Worm (Caenorhabditis elegans) whole organism, L1 larva: Measurements from ENCODE around the gene T27A8.3.
"Not testable (repeated sequence)": the region's sequence is repeated elsewhere in the genome, so short reads cannot be mapped to it uniquely, and the experiment has no call there.

Experiments
- F16B12.6 ChIP-seq: fragments of 150-350 bp; optimal IDR thresholded peaks from 2 replicates; lab custom pipeline; 2014; ENCODE audit warnings: missing biosample characterization, missing genetic modification characterization
- Y116A8C.19 ChIP-seq: sonication (generic microtip); optimal IDR thresholded peaks from 2 replicates; lab custom pipeline; 2016; ENCODE audit warnings: missing compliant biosample characterization, missing genetic modification characterization, borderline replicate concordance
- alr-1 ChIP-seq: fragments of 200-800 bp; sonication (Bioruptor generic); optimal IDR thresholded peaks from 2 replicates; lab custom pipeline; 2018; ENCODE audit warnings: borderline replicate concordance, mild to moderate bottlenecking, missing genetic modification characterization, missing compliant biosample characterization
- aly-2 ChIP-seq: fragments of 150-350 bp; optimal IDR thresholded peaks from 2 replicates; lab custom pipeline; 2014; ENCODE audit warnings: missing biosample characterization, missing genetic modification characterization
- ama-1 ChIP-seq: fragments of 150-350 bp; optimal IDR thresholded peaks from 2 replicates; lab custom pipeline; 2014
- blmp-1 ChIP-seq: fragments of 150-350 bp; optimal IDR thresholded peaks from 2 replicates; lab custom pipeline; 2014; ENCODE audit warnings: missing biosample characterization, missing genetic modification characterization
- ceh-8 ChIP-seq: fragments of 200-800 bp; sonication (Bioruptor generic); optimal IDR thresholded peaks from 2 replicates; lab custom pipeline; 2018; ENCODE audit warnings: mild to moderate bottlenecking, missing genetic modification characterization, moderate library complexity, missing compliant biosample characterization
- ceh-82 ChIP-seq, 3 experiments: fragments of 150-350 bp in 1 of 3; sonication (generic microtip) in 2 of 3; optimal IDR thresholded peaks; 2 replicates each; lab custom pipeline; 2014 to 2017; ENCODE audit warnings: missing biosample characterization in 3 of 3, missing genetic modification characterization in 3 of 3
- ceh-88 ChIP-seq: fragments of 200-800 bp; sonication (Bioruptor generic); IDR thresholded peaks from 2 replicates; pipeline ENCODE4 v1.3.6; 2022; ENCODE audit warnings: missing genetic modification characterization, missing compliant biosample characterization
- ceh-90 ChIP-seq: sonication (generic microtip); optimal IDR thresholded peaks from 2 replicates; lab custom pipeline; 2016; ENCODE audit warnings: missing genetic modification characterization, missing compliant biosample characterization
- ces-1 ChIP-seq: fragments of 150-350 bp; optimal IDR thresholded peaks from 2 replicates; lab custom pipeline; 2014; ENCODE audit warnings: missing biosample characterization, missing genetic modification reagents, missing genetic modification characterization
- dpl-1 ChIP-seq, 3 experiments: fragments of 150-350 bp in 2 of 3; sonication (generic microtip) in 1 of 3; optimal IDR thresholded peaks; 2 replicates each; lab custom pipeline; 2014 to 2017; ENCODE audit warnings: missing biosample characterization in 3 of 3, missing genetic modification characterization in 3 of 3, missing genetic modification reagents in 3 of 3
- dsc-1 ChIP-seq: sonication (generic microtip); optimal IDR thresholded peaks from 2 replicates; lab custom pipeline; 2016; ENCODE audit warnings: mild to moderate bottlenecking, missing genetic modification characterization, missing compliant biosample characterization
- egl-13 ChIP-seq: sonication (generic microtip); optimal IDR thresholded peaks from 2 replicates; lab custom pipeline; 2016; ENCODE audit warnings: missing genotype, missing genetic modification reagents, missing genetic modification characterization, missing compliant biosample characterization
- egl-27 ChIP-seq, 2 experiments: fragments of 150-350 bp in 1 of 2; sonication (generic microtip); optimal IDR thresholded peaks; 3 replicates each; lab custom pipeline; 2017 to 2018; ENCODE audit warnings: missing biosample characterization in 2 of 2, missing genetic modification characterization in 2 of 2, missing genetic modification reagents in 2 of 2
- elt-3 ChIP-seq, 6 experiments: fragments of 150-350 bp in 1 of 6; sonication (generic microtip); optimal IDR thresholded peaks; 2 replicates each; lab custom pipeline; 2017 to 2018; ENCODE audit warnings: missing biosample characterization in 6 of 6, missing genetic modification characterization in 6 of 6, inconsistent platforms in 1 of 6
- fkh-10 ChIP-seq: sonication (generic microtip); optimal IDR thresholded peaks from 2 replicates; lab custom pipeline; 2017; ENCODE audit warnings: missing biosample characterization, missing genetic modification reagents, missing genetic modification characterization
- hlh-17 ChIP-seq: fragments of 200-800 bp; sonication (Bioruptor generic); optimal IDR thresholded peaks from 2 replicates; lab custom pipeline; 2018; ENCODE audit warnings: missing genetic modification characterization, mild to moderate bottlenecking, missing compliant biosample characterization, moderate library complexity, borderline replicate concordance
- hpl-2 ChIP-seq: fragments of 150-350 bp; optimal IDR thresholded peaks from 2 replicates; lab custom pipeline; 2014; ENCODE audit warnings: missing biosample characterization, missing genetic modification reagents, missing genetic modification characterization
- irx-1 ChIP-seq: sonication (generic microtip); optimal IDR thresholded peaks from 2 replicates; lab custom pipeline; 2016; ENCODE audit warnings: missing genetic modification characterization, missing compliant biosample characterization
- lin-13 ChIP-seq: fragments of 150-350 bp; optimal IDR thresholded peaks from 2 replicates; lab custom pipeline; 2014; ENCODE audit warnings: missing biosample characterization, missing genetic modification reagents, missing genetic modification characterization
- lin-15B ChIP-seq: fragments of 150-350 bp; sonication (generic microtip); optimal IDR thresholded peaks from 3 replicates; lab custom pipeline; 2014; ENCODE audit warnings: missing biosample characterization, missing genetic modification characterization
- lin-35 ChIP-seq, 2 experiments: fragments of 150-350 bp; optimal IDR thresholded peaks; 2 replicates each; lab custom pipeline; 2014; ENCODE audit warnings: missing biosample characterization in 2 of 2, missing genetic modification characterization in 2 of 2, missing genetic modification reagents in 2 of 2
- lir-3 ChIP-seq: sonication (generic microtip); optimal IDR thresholded peaks from 2 replicates; lab custom pipeline; 2016; ENCODE audit warnings: mild to moderate bottlenecking, missing genetic modification characterization, moderate library complexity, missing compliant biosample characterization; ENCODE audit not compliant: poor library complexity
- lsy-2 ChIP-seq, 2 experiments: fragments of 150-350 bp; optimal IDR thresholded peaks; 2 replicates each; lab custom pipeline; 2014; ENCODE audit warnings: missing biosample characterization in 2 of 2, missing genetic modification characterization in 2 of 2
- mdl-1 ChIP-seq, 2 experiments: fragments of 150-350 bp; optimal IDR thresholded peaks; 2 replicates each; lab custom pipeline; 2014 to 2017; ENCODE audit warnings: missing biosample characterization in 2 of 2, missing genetic modification characterization in 2 of 2, inconsistent platforms in 1 of 2
- mef-2 ChIP-seq: fragments of 150-350 bp; optimal IDR thresholded peaks from 2 replicates; lab custom pipeline; 2014; ENCODE audit warnings: missing biosample characterization, missing genetic modification characterization
- mep-1 ChIP-seq: fragments of 150-350 bp; optimal IDR thresholded peaks from 2 replicates; lab custom pipeline; 2014; ENCODE audit warnings: missing biosample characterization, missing genetic modification characterization
- nhr-11 ChIP-seq: fragments of 150-350 bp; optimal IDR thresholded peaks from 2 replicates; lab custom pipeline; 2014; ENCODE audit warnings: missing biosample characterization, missing genetic modification characterization
- nhr-19 ChIP-seq: fragments of 200-800 bp; sonication (Bioruptor generic); conservative IDR thresholded peaks from 2 replicates; pipeline ENCODE4 v1.3.6; 2022; ENCODE audit warnings: missing genetic modification characterization, missing compliant biosample characterization
- nhr-20 ChIP-seq: sonication (generic microtip); optimal IDR thresholded peaks from 2 replicates; lab custom pipeline; 2016; ENCODE audit warnings: mild to moderate bottlenecking, missing genetic modification characterization, missing compliant biosample characterization
- nhr-77 ChIP-seq: fragments of 150-350 bp; optimal IDR thresholded peaks from 2 replicates; lab custom pipeline; 2014; ENCODE audit warnings: missing biosample characterization, missing genetic modification characterization
- nhr-84 ChIP-seq: sonication (generic microtip); optimal IDR thresholded peaks from 2 replicates; lab custom pipeline; 2017; ENCODE audit warnings: missing biosample characterization, missing genetic modification characterization
- nhr-90 ChIP-seq: sonication (generic microtip); optimal IDR thresholded peaks from 2 replicates; lab custom pipeline; 2016; ENCODE audit warnings: mild to moderate bottlenecking, missing genetic modification characterization, missing compliant biosample characterization; ENCODE audit not compliant: poor library complexity
- pag-3 ChIP-seq: sonication (generic microtip); optimal IDR thresholded peaks from 2 replicates; lab custom pipeline; 2017; ENCODE audit warnings: missing genetic modification characterization, mild to moderate bottlenecking, missing compliant biosample characterization, antibody characterized with exemption, borderline replicate concordance; ENCODE audit not compliant: insufficient read depth
- pqm-1 ChIP-seq: sonication (generic microtip); optimal IDR thresholded peaks from 3 replicates; lab custom pipeline; 2017; ENCODE audit warnings: missing biosample characterization, missing genetic modification characterization
- rnt-1 ChIP-seq: sonication (generic microtip); optimal IDR thresholded peaks from 2 replicates; lab custom pipeline; 2016; ENCODE audit warnings: mild to moderate bottlenecking, missing genetic modification characterization, moderate library complexity, missing compliant biosample characterization
- sox-4 ChIP-seq: sonication (generic microtip); optimal IDR thresholded peaks from 2 replicates; lab custom pipeline; 2016; ENCODE audit warnings: missing genetic modification characterization, missing compliant biosample characterization
- sptf-1 ChIP-seq: fragments of 150-350 bp; optimal IDR thresholded peaks from 2 replicates; lab custom pipeline; 2014; ENCODE audit warnings: missing biosample characterization, missing genetic modification characterization
- tbx-2 ChIP-seq: sonication (generic microtip); optimal IDR thresholded peaks from 2 replicates; lab custom pipeline; 2016; ENCODE audit warnings: missing genetic modification characterization, missing compliant biosample characterization
- tlp-1 ChIP-seq: fragments of 150-350 bp; optimal IDR thresholded peaks from 2 replicates; lab custom pipeline; 2014; ENCODE audit warnings: missing biosample characterization, missing genetic modification characterization
- unc-130 ChIP-seq: fragments of 150-350 bp; optimal IDR thresholded peaks from 2 replicates; lab custom pipeline; 2017; ENCODE audit warnings: missing biosample characterization, missing genetic modification characterization, inconsistent platforms
- unc-30 ChIP-seq: sonication (generic microtip); optimal IDR thresholded peaks from 2 replicates; lab custom pipeline; 2017; ENCODE audit warnings: missing biosample characterization, missing genetic modification characterization
- unc-98 ChIP-seq: fragments of 200-800 bp; sonication (Bioruptor generic); IDR thresholded peaks from 2 replicates; pipeline ENCODE4 v1.3.6; 2022; ENCODE audit warnings: missing genetic modification characterization, missing compliant biosample characterization
- vab-15 ChIP-seq: sonication (generic microtip); optimal IDR thresholded peaks from 2 replicates; lab custom pipeline; 2017; ENCODE audit warnings: missing genotype, mild to moderate bottlenecking, missing genetic modification characterization, missing compliant biosample characterization
- xbp-1 ChIP-seq: sonication (generic microtip); optimal IDR thresholded peaks from 2 replicates; lab custom pipeline; 2016; ENCODE audit warnings: missing genetic modification characterization, missing compliant biosample characterization
- zag-1 ChIP-seq: fragments of 150-350 bp; optimal IDR thresholded peaks from 2 replicates; lab custom pipeline; 2014; ENCODE audit warnings: missing biosample characterization, missing genetic modification characterization

T27A8.3 gene

ce11 chrX:16062385-16062784 is at the start of gene T27A8.3:
Gene T27A8.3 (plus strand): TSS chrX:16062685.
- TF ChIP-seq F16B12.6 (tag; lab: Kevin White, UChicago); unc-98 (GFP tag; lab: Robert Waterston, UW); hpl-2 (GFP tag; lab: Kevin White, UChicago): not testable (repeated sequence)

- TF ChIP-seq Y116A8C.19 (tag; lab: Kevin White, UChicago), result no peak
- TF ChIP-seq dsc-1, result no peak
- TF ChIP-seq ceh-82 (tag; optimal IDR thresholded peaks at IDR 0.05; lab: Kevin White, UChicago), result no peak
- TF ChIP-seq nhr-19, result no peak
- TF ChIP-seq pqm-1 (tag; lab: Kevin White, UChicago), result no peak
- TF ChIP-seq lir-3 (tag; lab: Kevin White, UChicago), result no peak
- no peak for TF ChIP-seq unc-98 (GFP tag; lab: Robert Waterston, UW)
- TF ChIP-seq sox-4 (tag; lab: Kevin White, UChicago), result no peak
- TF ChIP-seq ceh-8 (GFP tag; lab: Kevin White, UChicago), result no peak
- no peak for TF ChIP-seq unc-130 (tag; lab: Kevin White, UChicago)
- TF ChIP-seq zag-1 (tag; lab: Kevin White, UChicago), result no peak
- no peak for TF ChIP-seq lsy-2 (tag; optimal IDR thresholded peaks at IDR 0.05; lab: Kevin White, UChicago)
- TF ChIP-seq mdl-1 (tag; optimal IDR thresholded peaks at IDR 0.05; lab: Kevin White, UChicago), result no peak
- no peak for TF ChIP-seq ceh-90 (tag; lab: Kevin White, UChicago)
- TF ChIP-seq vab-15 (tag; lab: Kevin White, UChicago), result no peak
- TF ChIP-seq pag-3, result no peak
Observed at ce11 chrX:16016796-16017195, 45.7 kb upstream of the T27A8.3 start, which contains the start of the genes VB0395L.1 and nhx-1. Gene VB0395L.1 (minus strand): TSS chrX:16016981. Gene nhx-1 (plus strand): TSS chrX:16017121.

ce11 chrX:16024558-16024957 is 37.9 kb upstream of the T27A8.3 start:
- TF ChIP-seq ces-1 (GFP tag; lab: Kevin White, UChicago) (no peak), unc-130 (tag; lab: Kevin White, UChicago) (no peak), dpl-1 (GFP tag; optimal IDR thresholded peaks at IDR 0.05; lab: Kevin White, UChicago) (peak in 1 of 3 experiments; percentile 9), ceh-8 (GFP tag; lab: Kevin White, UChicago) (peak; percentile 13), unc-30 (tag; lab: Kevin White, UChicago) (no peak), hlh-17 (GFP tag; lab: Kevin White, UChicago) (no peak), pqm-1 (tag; lab: Kevin White, UChicago) (no peak), elt-3 (tag; optimal IDR thresholded peaks at IDR 0.05; lab: Kevin White, UChicago) (no peak), egl-13 (tag; lab: Kevin White, UChicago) (peak; percentile 81), lin-35 (GFP tag; optimal IDR thresholded peaks at IDR 0.05; lab: Kevin White, UChicago) (peak; percentile 32 to 37), dsc-1 (peak; percentile 65), F16B12.6 (tag; lab: Kevin White, UChicago) (no peak), pag-3 (no peak), nhr-77 (tag; lab: Kevin White, UChicago) (peak; percentile 65), mef-2 (tag; lab: Kevin White, UChicago) (no peak), mep-1 (tag; lab: Kevin White, UChicago) (peak; percentile 45), rnt-1 (tag; lab: Kevin White, UChicago) (peak; percentile 72), sox-4 (tag; lab: Kevin White, UChicago) (no peak), xbp-1 (peak; percentile 22), nhr-84 (tag; lab: Kevin White, UChicago) (no peak), alr-1 (tag; lab: Kevin White, UChicago) (no peak), sptf-1 (tag; lab: Kevin White, UChicago) (no peak), fkh-10 (GFP tag; lab: Kevin White, UChicago) (peak; percentile 79), aly-2 (tag; lab: Kevin White, UChicago) (no peak), nhr-20 (tag; lab: Kevin White, UChicago) (peak; percentile 64), irx-1 (tag; lab: Kevin White, UChicago) (no peak), nhr-90 (tag; lab: Kevin White, UChicago) (peak; percentile 43), hpl-2 (GFP tag; lab: Kevin White, UChicago) (no peak), nhr-11 (no peak), lin-13 (no peak), tlp-1 (tag; lab: Kevin White, UChicago) (no peak), egl-27 (tag; optimal IDR thresholded peaks at IDR 0.05; lab: Kevin White, UChicago) (peak in 1 of 2 experiments; percentile 21), ama-1 (lab: Kevin White, UChicago) (no peak), blmp-1 (tag; lab: Kevin White, UChicago) (no peak), lin-15B (tag; lab: Kevin White, UChicago) (no peak), tbx-2 (tag; lab: Kevin White, UChicago) (peak; percentile 44), ceh-88 (GFP tag; lab: Robert Waterston, UW) (no peak), lsy-2 (tag; optimal IDR thresholded peaks at IDR 0.05; lab: Kevin White, UChicago) (peak; percentile 0 to 62)
